Worm (Caenorhabditis elegans) whole organism, late embryonic: ENCODE results near the gene Y54G2A.50.
"Not testable (repeated sequence)": the region's sequence is repeated elsewhere in the genome, so short reads cannot be mapped to it uniquely, and the experiment has no call there.

Experiments used
- K09A11.1 ChIP-seq: sonication (generic microtip); optimal IDR thresholded peaks from 2 replicates; lab custom pipeline; 2017; ENCODE audit warnings: antibody characterized with exemption, mild to moderate bottlenecking, missing genetic modification characterization, missing compliant biosample characterization; ENCODE audit not compliant: insufficient read depth
- ama-1 ChIP-seq: fragments of 150-350 bp; optimal IDR thresholded peaks from 2 replicates; lab custom pipeline; 2014
- pha-2 ChIP-seq: sonication (generic microtip); optimal IDR thresholded peaks from 2 replicates; lab custom pipeline; 2017; ENCODE audit warnings: mild to moderate bottlenecking, missing genetic modification characterization, missing compliant biosample characterization
- tbx-2 ChIP-seq: sonication (generic microtip); optimal IDR thresholded peaks from 2 replicates; lab custom pipeline; 2016; ENCODE audit warnings: missing genetic modification characterization, missing compliant biosample characterization
- ztf-16 ChIP-seq: sonication (generic microtip); optimal IDR thresholded peaks from 2 replicates; lab custom pipeline; 2017; ENCODE audit warnings: missing genetic modification characterization, missing compliant biosample characterization

DNA sequence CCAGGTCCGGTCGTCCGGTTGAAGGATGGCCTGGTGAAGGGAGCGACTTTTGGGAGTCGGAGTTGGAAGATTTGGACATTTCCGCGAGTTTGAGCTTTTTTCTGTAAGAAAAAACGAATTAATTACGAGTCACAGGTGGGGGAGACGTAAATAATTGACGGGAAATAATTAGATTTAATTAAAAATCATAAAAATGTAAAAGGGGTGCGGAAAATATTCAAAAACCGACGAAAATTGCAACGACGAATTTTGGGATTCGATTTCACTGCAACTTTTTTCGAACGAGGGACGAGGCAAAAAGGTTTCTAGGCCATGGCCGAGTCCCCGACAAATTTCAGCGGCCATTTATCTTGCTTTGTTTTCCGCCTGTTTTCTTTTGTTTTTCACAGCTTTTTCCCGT, 23.2 kb upstream of the Y54G2A.50 start, which contains the start of gene Y54G2A.19:
- not testable (repeated sequence) for TF ChIP-seq K09A11.1 (tag; lab: Kevin White, UChicago); tbx-2 (tag; lab: Kevin White, UChicago); ztf-16 (tag; lab: Kevin White, UChicago); pha-2 (tag; lab: Kevin White, UChicago); ama-1
